Fruit fly (Drosophila melanogaster): ENCODE measurements around the gene CG46339.

Gene CG46339

dm6 chr3R:26954020-26954672 is 38.6 kb downstream of the CG46339 start (continued):
- TF ChIP-seq bowl (GFP tag; IDR thresholded peaks at IDR 0.05) (0 out of 2 replicates have a peak, but pooled peaks have one; percentile 49), CG10147 (GFP tag; optimal IDR thresholded peaks at IDR 0.05) (peak; percentile 50), CG12391 (tag; optimal IDR thresholded peaks at IDR 0.05) (peak; percentile 85), ewg (GFP tag; optimal IDR thresholded peaks at IDR 0.05) (peak; percentile 66), chinmo (GFP tag; IDR thresholded peaks at IDR 0.05; ENCODE audit: partially characterized antibody) (peak; percentile 87; the same call in 3 of the 4 replicates), Max (GFP tag; optimal IDR thresholded peaks at IDR 0.05) (peak; percentile 16), Doc2 (GFP tag; IDR thresholded peaks at IDR 0.05) (no peak), phol (tag; optimal IDR thresholded peaks at IDR 0.05) (peak; percentile 73), bab2 (GFP tag; optimal IDR thresholded peaks at IDR 0.05) (no peak), gsb-n (tag; optimal IDR thresholded peaks at IDR 0.05) (peak; percentile 76), CG13287 (GFP tag; IDR thresholded peaks at IDR 0.05; ENCODE audit: partially characterized antibody) (no peak), Bgb (GFP tag; IDR thresholded peaks at IDR 0.05; ENCODE audit: partially characterized antibody) (no peak; the same call in 1 of the 2 replicates), CG9215 (GFP tag; IDR thresholded peaks at IDR 0.05) (no peak), toy (GFP tag; IDR thresholded peaks at IDR 0.05) (no peak), NC2α (GFP tag; optimal IDR thresholded peaks at IDR 0.05) (no peak), CG8290 (GFP tag; optimal IDR thresholded peaks at IDR 0.05) (peak; percentile 42), CG8290 (tag; optimal IDR thresholded peaks at IDR 0.05) (peak; percentile 42 to 45), CG6683 (GFP tag; optimal IDR thresholded peaks at IDR 0.05) (peak; percentile 44), salm (tag; optimal IDR thresholded peaks at IDR 0.05) (peak; percentile 65), Bteb2 (GFP tag; optimal IDR thresholded peaks at IDR 0.05) (no peak), Blimp-1 (GFP tag; optimal IDR thresholded peaks at IDR 0.05) (peak; percentile 83), cwo (GFP tag; optimal IDR thresholded peaks at IDR 0.05) (peak; percentile 69), NK7.1 (GFP tag; optimal IDR thresholded peaks at IDR 0.05) (no peak), gem (tag; optimal IDR thresholded peaks at IDR 0.05) (peak; percentile 85), insv (GFP tag; optimal IDR thresholded peaks at IDR 0.05) (no peak), az2 (GFP tag; optimal IDR thresholded peaks at IDR 0.05) (peak; percentile 75), Fer3 (tag; optimal IDR thresholded peaks at IDR 0.05) (peak; percentile 75), Optix (GFP tag; IDR thresholded peaks at IDR 0.05) (0 out of 3 replicates have a peak, but pooled peaks have one; percentile 36), tio (GFP tag; optimal IDR thresholded peaks at IDR 0.05) (peak; percentile 66), Dek (tag; optimal IDR thresholded peaks at IDR 0.05) (peak; percentile 53), D (optimal IDR thresholded peaks at IDR 0.05) (no peak), D (GFP tag; optimal IDR thresholded peaks at IDR 0.05) (peak; percentile 64), ro (GFP tag; IDR thresholded peaks at IDR 0.05) (peak; percentile 64), HLH3B (GFP tag; IDR thresholded peaks at IDR 0.05) (peak; percentile 92), H15 (GFP tag; IDR thresholded peaks at IDR 0.05) (peak; percentile 69; the same call in 2 of the 3 replicates), eyg (GFP tag; optimal IDR thresholded peaks at IDR 0.05) (no peak), CG12071 (GFP tag; optimal IDR thresholded peaks at IDR 0.05) (peak; percentile 36), CG15514 (GFP tag; optimal IDR thresholded peaks at IDR 0.05) (peak; percentile 53), CG4328 (GFP tag; optimal IDR thresholded peaks at IDR 0.05) (no peak), hkb (optimal IDR thresholded peaks at IDR 0.05) (no peak), hkb (GFP tag; IDR thresholded peaks at IDR 0.05) (peak; percentile 86), wek (GFP tag; optimal IDR thresholded peaks at IDR 0.05) (no peak), slou (GFP tag; optimal IDR thresholded peaks at IDR 0.05) (no peak), CG4854 (GFP tag; optimal IDR thresholded peaks at IDR 0.05) (no peak), CG1832 (GFP tag; optimal IDR thresholded peaks at IDR 0.05) (peak; percentile 81), CG4282 (GFP tag; optimal IDR thresholded peaks at IDR 0.05) (no peak), CG1603 (tag; optimal IDR thresholded peaks at IDR 0.05) (no peak), Dip3 (GFP tag; optimal IDR thresholded peaks at IDR 0.05) (peak; percentile 5), CG32767 (GFP tag; IDR thresholded peaks at IDR 0.05) (peak; percentile 53; the same call in 1 of the 2 replicates), CG12104 (GFP tag; optimal IDR thresholded peaks at IDR 0.05) (peak; percentile 56)
